Worm (Caenorhabditis elegans) whole organism, L4 larva: ENCODE data around the gene srr-4.

Source experiments
- F26F4.8 ChIP-seq: fragments of 200-800 bp; sonication (Bioruptor generic); conservative IDR thresholded peaks from 2 replicates; pipeline ENCODE4 v1.3.6; 2022; ENCODE audit warnings: missing genetic modification characterization, missing compliant biosample characterization
- F37D6.2 ChIP-seq: sonication (generic microtip); optimal IDR thresholded peaks from 2 replicates; lab custom pipeline; 2016; ENCODE audit warnings: mild to moderate bottlenecking, missing genetic modification characterization, missing compliant biosample characterization
- Y105C5A.15 ChIP-seq: fragments of 200-800 bp; sonication (Bioruptor generic); IDR thresholded peaks from 2 replicates; pipeline ENCODE4 v1.3.6; 2022; ENCODE audit warnings: missing genetic modification characterization, missing compliant biosample characterization
- Y48G9A.11 ChIP-seq: fragments of 200-800 bp; sonication (Bioruptor generic); IDR thresholded peaks from 2 replicates; pipeline ENCODE4 v1.3.6; 2022; ENCODE audit warnings: missing genetic modification reagents, missing genetic modification characterization, missing compliant biosample characterization
- Y75B8A.6 ChIP-seq: fragments of 200-800 bp; sonication (Bioruptor generic); IDR thresholded peaks from 2 replicates; pipeline ENCODE4 v1.3.6; 2022; ENCODE audit warnings: missing genetic modification reagents, missing genetic modification characterization, missing compliant biosample characterization
- ZK337.2 ChIP-seq: fragments of 200-800 bp; sonication (Bioruptor generic); IDR thresholded peaks from 2 replicates; pipeline ENCODE4 v1.3.6; 2022; ENCODE audit warnings: missing genetic modification reagents, missing genetic modification characterization, missing compliant biosample characterization
- ama-1 ChIP-seq: fragments of 150-350 bp; optimal IDR thresholded peaks from 2 replicates; lab custom pipeline; 2014; ENCODE audit warnings: inconsistent platforms, mixed read lengths
- ceh-44 ChIP-seq: fragments of 200-800 bp; sonication (Bioruptor generic); IDR thresholded peaks from 2 replicates; pipeline ENCODE4 v1.3.6; 2022; ENCODE audit warnings: missing genetic modification reagents, missing genetic modification characterization, missing compliant biosample characterization
- ceh-62 ChIP-seq: sonication (generic microtip); optimal IDR thresholded peaks from 2 replicates; lab custom pipeline; 2017; ENCODE audit warnings: missing biosample characterization, missing genetic modification characterization
- ces-1 ChIP-seq: fragments of 150-350 bp; sonication (generic microtip); optimal IDR thresholded peaks from 4 replicates; lab custom pipeline; 2014; ENCODE audit warnings: missing biosample characterization, missing genetic modification reagents, missing genetic modification characterization
- daf-12 ChIP-seq: fragments of 150-350 bp; optimal IDR thresholded peaks from 2 replicates; lab custom pipeline; 2014; ENCODE audit warnings: missing biosample characterization, missing genetic modification reagents, missing genetic modification characterization
- daf-16 ChIP-seq, 3 experiments: sonication (generic microtip); optimal IDR thresholded peaks; 2 replicates each; lab custom pipeline; 2016 to 2017; ENCODE audit warnings: missing genetic modification characterization in 3 of 3, missing genetic modification reagents in 3 of 3, mild to moderate bottlenecking in 2 of 3, missing compliant biosample characterization in 2 of 3, missing biosample characterization in 1 of 3, moderate library complexity in 1 of 3
- daf-19 ChIP-seq: fragments of 200-800 bp; sonication (Bioruptor generic); conservative IDR thresholded peaks from 2 replicates; pipeline ENCODE4 v1.3.6; 2022; ENCODE audit warnings: missing genetic modification characterization, missing compliant biosample characterization
- daf-8 ChIP-seq: fragments of 200-800 bp; sonication (Bioruptor generic); IDR thresholded peaks from 2 replicates; pipeline ENCODE4 v1.3.6; 2022; ENCODE audit warnings: missing genetic modification characterization, missing compliant biosample characterization
- dmd-6 ChIP-seq: fragments of 200-800 bp; sonication (Bioruptor generic); IDR thresholded peaks from 2 replicates; pipeline ENCODE4 v1.3.6; 2022; ENCODE audit warnings: missing genetic modification reagents, missing genetic modification characterization, missing compliant biosample characterization
- dmd-9 ChIP-seq: fragments of 200-800 bp; sonication (Bioruptor generic); IDR thresholded peaks from 2 replicates; pipeline ENCODE4 v1.3.6; 2022; ENCODE audit warnings: missing genetic modification reagents, missing genetic modification characterization, missing compliant biosample characterization
- dpl-1 ChIP-seq: fragments of 150-350 bp; optimal IDR thresholded peaks from 2 replicates; lab custom pipeline; 2014; ENCODE audit warnings: missing biosample characterization, missing genetic modification reagents, missing genetic modification characterization
- dve-1 ChIP-seq: sonication (generic microtip); optimal IDR thresholded peaks from 2 replicates; lab custom pipeline; 2017; ENCODE audit warnings: antibody characterized with exemption, mild to moderate bottlenecking, missing genetic modification characterization, missing compliant biosample characterization; ENCODE audit not compliant: insufficient read depth
- egl-27 ChIP-seq: sonication (generic microtip); optimal IDR thresholded peaks from 3 replicates; lab custom pipeline; 2017; ENCODE audit warnings: missing biosample characterization, missing genetic modification reagents, missing genetic modification characterization
- fos-1 ChIP-seq: fragments of 150-350 bp; optimal IDR thresholded peaks from 2 replicates; lab custom pipeline; 2014; ENCODE audit warnings: missing biosample characterization, missing genetic modification characterization
- gei-8 ChIP-seq: fragments of 200-800 bp; sonication (Bioruptor generic); optimal IDR thresholded peaks from 2 replicates; lab custom pipeline; 2018; ENCODE audit warnings: mild to moderate bottlenecking, missing genetic modification characterization, missing compliant biosample characterization
- hif-1 ChIP-seq, 2 experiments: sonication (generic microtip); optimal IDR thresholded peaks; 2 replicates each; lab custom pipeline; 2016 to 2017; ENCODE audit warnings: missing compliant biosample characterization in 2 of 2, missing genetic modification characterization in 2 of 2, missing genetic modification reagents in 2 of 2, missing genotype in 2 of 2, mild to moderate bottlenecking in 1 of 2
- hlh-11 ChIP-seq: fragments of 200-800 bp; sonication (Bioruptor generic); optimal IDR thresholded peaks from 2 replicates; lab custom pipeline; 2018; ENCODE audit warnings: mild to moderate bottlenecking, missing genetic modification characterization, missing compliant biosample characterization
- hlh-30 ChIP-seq: sonication (generic microtip); optimal IDR thresholded peaks from 2 replicates; lab custom pipeline; 2017; ENCODE audit warnings: antibody characterized with exemption, mild to moderate bottlenecking, missing genetic modification characterization, missing compliant biosample characterization; ENCODE audit not compliant: insufficient read depth
- lin-38 ChIP-seq: fragments of 200-800 bp; sonication (Bioruptor generic); IDR thresholded peaks from 2 replicates; pipeline ENCODE4 v1.3.6; 2022; ENCODE audit warnings: missing genetic modification reagents, missing genetic modification characterization, missing compliant biosample characterization
- lin-39 ChIP-seq: fragments of 150-350 bp; optimal IDR thresholded peaks from 2 replicates; lab custom pipeline; 2014; ENCODE audit warnings: missing biosample characterization, missing genetic modification reagents, missing genetic modification characterization
- lsy-2 ChIP-seq, 2 experiments: fragments of 150-350 bp in 1 of 2; sonication (generic microtip) in 1 of 2; optimal IDR thresholded peaks; 2 replicates each; lab custom pipeline; 2014 to 2017; ENCODE audit warnings: missing biosample characterization in 2 of 2, missing genetic modification characterization in 2 of 2
- mdl-1 ChIP-seq, 2 experiments: fragments of 150-350 bp in 1 of 2; sonication (generic microtip) in 1 of 2; optimal IDR thresholded peaks; 2 replicates each; lab custom pipeline; 2014 to 2017; ENCODE audit warnings: missing biosample characterization in 2 of 2, missing genetic modification characterization in 2 of 2
- mdt-29 ChIP-seq: fragments of 200-800 bp; sonication (Bioruptor generic); IDR thresholded peaks from 2 replicates; pipeline ENCODE4 v1.3.6; 2022; ENCODE audit warnings: missing genetic modification reagents, missing genetic modification characterization, missing compliant biosample characterization
- mep-1 ChIP-seq: fragments of 150-350 bp; sonication (generic microtip); optimal IDR thresholded peaks from 3 replicates; lab custom pipeline; 2014; ENCODE audit warnings: missing biosample characterization, missing genetic modification characterization
- mxl-3 ChIP-seq: fragments of 200-800 bp; sonication (Bioruptor generic); optimal IDR thresholded peaks from 2 replicates; lab custom pipeline; 2018; ENCODE audit warnings: mild to moderate bottlenecking, missing genetic modification characterization, missing compliant biosample characterization
- nhr-102 ChIP-seq: sonication (generic microtip); optimal IDR thresholded peaks from 2 replicates; lab custom pipeline; 2016; ENCODE audit warnings: mild to moderate bottlenecking, missing genetic modification characterization, moderate library complexity, missing compliant biosample characterization
- nhr-25 ChIP-seq: sonication (generic microtip); optimal IDR thresholded peaks from 2 replicates; lab custom pipeline; 2017; ENCODE audit warnings: missing genetic modification characterization, mild to moderate bottlenecking, missing compliant biosample characterization, antibody characterized with exemption, moderate library complexity, borderline replicate concordance; ENCODE audit not compliant: insufficient read depth
- nhr-28 ChIP-seq: fragments of 150-350 bp; optimal IDR thresholded peaks from 2 replicates; lab custom pipeline; 2014; ENCODE audit warnings: missing biosample characterization, missing genetic modification characterization
- nhr-41 ChIP-seq: fragments of 200-800 bp; sonication (Bioruptor generic); IDR thresholded peaks from 2 replicates; pipeline ENCODE4 v1.3.6; 2022; ENCODE audit warnings: missing genetic modification reagents, missing genetic modification characterization, missing compliant biosample characterization
- nhr-48 ChIP-seq: sonication (generic microtip); optimal IDR thresholded peaks from 2 replicates; lab custom pipeline; 2016; ENCODE audit warnings: mild to moderate bottlenecking, missing genetic modification characterization, missing compliant biosample characterization
- nhr-77 ChIP-seq: fragments of 150-350 bp; optimal IDR thresholded peaks from 2 replicates; lab custom pipeline; 2014; ENCODE audit warnings: missing biosample characterization, missing genetic modification characterization
- php-3 ChIP-seq: fragments of 200-800 bp; sonication (Bioruptor generic); IDR thresholded peaks from 2 replicates; pipeline ENCODE4 v1.3.6; 2022; ENCODE audit warnings: missing genetic modification reagents, missing genetic modification characterization, missing compliant biosample characterization
- pqm-1 ChIP-seq: sonication (generic microtip); optimal IDR thresholded peaks from 2 replicates; lab custom pipeline; 2017; ENCODE audit warnings: missing biosample characterization, missing genetic modification characterization
- saeg-2 ChIP-seq: fragments of 200-800 bp; sonication (Bioruptor generic); IDR thresholded peaks from 2 replicates; pipeline ENCODE4 v1.3.6; 2022; ENCODE audit warnings: missing genetic modification reagents, missing genetic modification characterization, missing compliant biosample characterization
- set-16 ChIP-seq: fragments of 200-800 bp; sonication (Bioruptor generic); IDR thresholded peaks from 2 replicates; pipeline ENCODE4 v1.3.6; 2022; ENCODE audit warnings: missing genetic modification reagents, missing genetic modification characterization, missing compliant biosample characterization
- skn-1 ChIP-seq: fragments of 150-350 bp; optimal IDR thresholded peaks from 2 replicates; lab custom pipeline; 2014; ENCODE audit warnings: missing biosample characterization, missing genetic modification characterization
- unc-130 ChIP-seq: sonication (generic microtip); optimal IDR thresholded peaks from 2 replicates; lab custom pipeline; 2016; ENCODE audit warnings: missing genetic modification reagents, missing genetic modification characterization, missing compliant biosample characterization
- zfp-3 ChIP-seq: fragments of 200-800 bp; sonication (Bioruptor generic); conservative IDR thresholded peaks from 2 replicates; pipeline ENCODE4 v1.3.6; 2022; ENCODE audit warnings: missing genetic modification reagents, missing genetic modification characterization, missing compliant biosample characterization

Gene srr-4

ce11 chrV:5018067-5018466, 957 bp upstream of the srr-4 start (continued):
- TF ChIP-seq mep-1 (no peak), lsy-2 (tag; optimal IDR thresholded peaks at IDR 0.05; lab: Kevin White, UChicago) (no peak), gei-8 (GFP tag; lab: Kevin White, UChicago) (no peak), nhr-25 (tag; lab: Kevin White, UChicago) (no peak), dmd-6 (GFP tag; lab: Robert Waterston, UW) (peak; percentile 62), fos-1 (tag; lab: Kevin White, UChicago) (no peak), lin-39 (tag; lab: Kevin White, UChicago) (no peak), daf-19 (GFP tag; lab: Robert Waterston, UW) (no peak), dmd-9 (no peak), hif-1 (tag; optimal IDR thresholded peaks at IDR 0.05; lab: Kevin White, UChicago) (no peak), skn-1 (tag; lab: Kevin White, UChicago) (no peak), ama-1 (no peak), mdt-29 (GFP tag; lab: Robert Waterston, UW) (no peak), ces-1 (no peak), daf-8 (GFP tag; lab: Robert Waterston, UW) (no peak), nhr-41 (GFP tag; lab: Robert Waterston, UW) (no peak), lin-38 (GFP tag; lab: Robert Waterston, UW) (no peak), egl-27 (tag; lab: Kevin White, UChicago) (no peak), dpl-1 (GFP tag; lab: Kevin White, UChicago) (no peak), ZK337.2 (GFP tag; lab: Robert Waterston, UW) (no peak), ceh-44 (no peak), daf-12 (tag; lab: Kevin White, UChicago) (no peak)

ce11 chrV:5023355-5023754, 4.3 kb downstream of the srr-4 start:
- TF ChIP-seq hif-1 (tag; optimal IDR thresholded peaks at IDR 0.05; lab: Kevin White, UChicago) (no peak), hlh-11 (tag; lab: Kevin White, UChicago) (peak; percentile 10)

- TF ChIP-seq pqm-1 (tag; lab: Kevin White, UChicago) (peak; percentile 10), dmd-6 (GFP tag; lab: Robert Waterston, UW) (peak; percentile 77), nhr-28 (tag; lab: Kevin White, UChicago) (peak; percentile 25), dve-1 (tag; lab: Kevin White, UChicago) (peak; percentile 18), Y48G9A.11 (no peak), hlh-30 (tag; lab: Kevin White, UChicago) (peak; percentile 17), daf-16 (GFP tag; optimal IDR thresholded peaks at IDR 0.05; lab: Kevin White, UChicago) (no peak), daf-16 (tag; optimal IDR thresholded peaks at IDR 0.05; lab: Kevin White, UChicago) (peak; percentile 30), nhr-48 (peak; percentile 39), nhr-102 (tag; lab: Kevin White, UChicago) (peak; percentile 37), mxl-3 (GFP tag; lab: Kevin White, UChicago) (peak; percentile 12), ceh-44 (no peak), hlh-11 (tag; lab: Kevin White, UChicago) (peak; percentile 70), php-3 (GFP tag; lab: Robert Waterston, UW) (0 out of 2 replicates have a peak, but pooled peaks have one; percentile 24), nhr-77 (no peak), Y75B8A.6 (GFP tag; lab: Robert Waterston, UW) (no peak)
- TF ChIP-seq, all 104 proteins: peak for 11
Measured at ce11 chrV:5026438-5026837, 7.4 kb downstream of the srr-4 start.

- TF ChIP-seq mxl-3 (GFP tag; lab: Kevin White, UChicago) (peak; percentile 90), dve-1 (tag; lab: Kevin White, UChicago) (peak; percentile 48), dmd-6 (GFP tag; lab: Robert Waterston, UW) (peak; percentile 81), unc-130 (GFP tag; lab: Kevin White, UChicago) (no peak), nhr-25 (tag; lab: Kevin White, UChicago) (no peak), mdl-1 (tag; optimal IDR thresholded peaks at IDR 0.05; lab: Kevin White, UChicago) (peak in 1 of 2 experiments; percentile 76), F37D6.2 (tag; lab: Kevin White, UChicago) (no peak), Y105C5A.15 (GFP tag; lab: Robert Waterston, UW) (no peak), mdt-29 (GFP tag; lab: Robert Waterston, UW) (no peak), set-16 (GFP tag; lab: Robert Waterston, UW) (no peak), mep-1 (no peak), ceh-62 (tag; lab: Kevin White, UChicago) (no peak), lin-38 (GFP tag; lab: Robert Waterston, UW) (no peak), saeg-2 (no peak), F26F4.8 (no peak), zfp-3 (GFP tag; lab: Robert Waterston, UW) (no peak), nhr-102 (tag; lab: Kevin White, UChicago) (peak; percentile 41)
Measured at ce11 chrV:5027640-5028039, 8.6 kb downstream of the srr-4 start, which contains the start of gene cpt-4. Gene cpt-4, minus strand, starts transcription at chrV:5027723.
